Worm (Caenorhabditis elegans) whole organism, L4/young adult: ENCODE results near the gene Y54E2A.9.

Source experiments
- W03F9.2 ChIP-seq: fragments of 150-350 bp; optimal IDR thresholded peaks from 2 replicates; lab custom pipeline; 2014; ENCODE audit warnings: missing biosample characterization, missing genetic modification characterization
- him-1 ChIP-seq: sonication (generic microtip); optimal IDR thresholded peaks from 2 replicates; lab custom pipeline; 2016; ENCODE audit warnings: missing genotype, missing genetic modification reagents, missing genetic modification characterization, missing compliant biosample characterization

DNA sequence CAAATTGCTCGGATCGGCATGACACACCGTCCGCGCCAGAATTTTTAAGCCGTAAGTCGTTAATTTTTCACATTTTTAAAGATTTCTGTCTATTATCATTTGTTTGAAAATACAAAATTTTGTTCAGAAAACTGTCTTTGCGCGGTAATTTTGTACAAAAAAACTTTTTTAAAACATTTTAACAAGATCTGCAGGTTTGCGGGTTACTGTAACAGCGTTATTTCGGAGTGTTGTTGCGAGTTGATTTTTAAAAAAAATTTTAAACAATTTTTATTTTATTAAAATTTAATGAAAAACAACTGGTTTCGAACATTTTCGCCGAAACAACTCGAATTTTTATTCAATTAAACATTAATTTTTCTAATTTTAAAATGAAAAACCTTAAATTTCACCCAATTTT is 27.3 kb upstream of the Y54E2A.9 start:
- TF ChIP-seq him-1 (tag; lab: Kevin White, UChicago): no peak
- no peak for TF ChIP-seq W03F9.2
